Worm (Caenorhabditis elegans) whole organism, midembryonic: ENCODE measurements around the gene rgs-10.
"Not testable (repeated sequence)": the region's sequence is repeated elsewhere in the genome, so short reads cannot be mapped to it uniquely, and the experiment has no call there.

Experiments
- cog-1 ChIP-seq: sonication (generic microtip); optimal IDR thresholded peaks from 2 replicates; lab custom pipeline; 2016; ENCODE audit warnings: missing genetic modification characterization, missing compliant biosample characterization
- med-1 ChIP-seq: sonication (generic microtip); optimal IDR thresholded peaks from 2 replicates; lab custom pipeline; 2017; ENCODE audit warnings: missing genetic modification characterization, mild to moderate bottlenecking, missing compliant biosample characterization, antibody characterized with exemption, missing genetic modification reagents; ENCODE audit not compliant: insufficient read depth
- ztf-23 ChIP-seq: fragments of 200-800 bp; sonication (Bioruptor generic); IDR thresholded peaks from 2 replicates; pipeline ENCODE4 v1.3.6; 2022; ENCODE audit warnings: missing genetic modification reagents, missing genetic modification characterization, missing compliant biosample characterization

DNA sequence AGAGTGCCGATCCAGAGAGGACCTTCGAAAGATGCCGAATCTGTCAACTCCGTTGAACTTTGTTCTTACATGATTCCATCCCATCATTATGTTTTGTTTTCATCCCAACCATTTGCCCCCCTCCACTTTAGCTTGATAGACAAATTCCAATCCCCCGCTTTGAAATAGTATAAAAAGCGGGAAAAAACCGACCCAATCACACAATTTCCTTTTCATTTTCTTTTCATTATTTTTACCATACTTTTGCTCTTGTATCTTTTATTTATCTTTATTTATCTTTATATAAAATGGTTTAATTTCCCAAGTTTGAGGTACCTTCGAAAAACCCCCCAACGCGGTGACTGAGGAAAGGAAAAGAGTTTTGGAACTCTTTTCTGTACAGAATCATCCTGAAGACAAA is 4.0 kb downstream of the rgs-10 start, which contains the start of gene F20D1.22:
- TF ChIP-seq ztf-23 (GFP tag; lab: Robert Waterston, UW); med-1; cog-1 (tag; lab: Kevin White, UChicago): not testable (repeated sequence)
